Worm (Caenorhabditis elegans): ENCODE measurements around the gene pat-6.

- TF ChIP-seq rnt-1 (tag; optimal IDR thresholded peaks at IDR 0.05) (peak; percentile 7), ceh-45 (GFP tag; IDR thresholded peaks at IDR 0.05) (no peak), F13H6.1 (tag; optimal IDR thresholded peaks at IDR 0.05) (no peak), sdc-2 (tag; optimal IDR thresholded peaks at IDR 0.05) (no peak), ama-1 (optimal IDR thresholded peaks at IDR 0.05) (no peak)
These were observed 8.6 kb downstream of the pat-6 start, which contains the start of gene rcat-1 for ce11 chrIV:255379-255857.
